Worm (Caenorhabditis elegans): ENCODE data around the gene chk-2.

chk-2 gene

ce11 chrV:19915973-19916605 lies at the start of gene chk-2, which contains the start of gene Y60A3A.19:
chk-2 (minus strand) TSS chrV:19916023.
Y60A3A.19 (plus strand) TSS chrV:19916555.
- TF ChIP-seq C06A6.2 (GFP tag; conservative IDR thresholded peaks at IDR 0.05), result no peak
- 0 out of 2 replicates have a peak, but pooled peaks have one; percentile 7 for TF ChIP-seq rcor-1 (GFP tag; IDR thresholded peaks at IDR 0.05)
- TF ChIP-seq lin-54 (GFP tag; optimal IDR thresholded peaks at IDR 0.05), result peak; percentile 21
- no peak for TF ChIP-seq F57C9.4 (tag; optimal IDR thresholded peaks at IDR 0.05)
- TF ChIP-seq B0336.3 (GFP tag; IDR thresholded peaks at IDR 0.05), result no peak
- no peak for TF ChIP-seq Y95B8A.8 (GFP tag; IDR thresholded peaks at IDR 0.05)
- peak; percentile 89 for TF ChIP-seq F33H1.4 (GFP tag; IDR thresholded peaks at IDR 0.05)
- TF ChIP-seq nhr-80 (tag; optimal IDR thresholded peaks at IDR 0.05), result no peak
- TF ChIP-seq rpc-1 (optimal IDR thresholded peaks at IDR 0.05), result no peak
- no peak for TF ChIP-seq rpc-1 (tag; optimal IDR thresholded peaks at IDR 0.05)
- no peak for TF ChIP-seq nfya-2 (GFP tag; IDR thresholded peaks at IDR 0.05)
- no peak for TF ChIP-seq cebp-2 (GFP tag; IDR thresholded peaks at IDR 0.05)
- TF ChIP-seq let-607 (tag; optimal IDR thresholded peaks at IDR 0.05), result no peak
- no peak for TF ChIP-seq pbrm-1 (GFP tag; IDR thresholded peaks at IDR 0.05)
- TF ChIP-seq aptf-2 (GFP tag; conservative IDR thresholded peaks at IDR 0.05), result no peak
- TF ChIP-seq hlh-26 (GFP tag; conservative IDR thresholded peaks at IDR 0.05), result no peak
- no peak for TF ChIP-seq him-1 (tag; optimal IDR thresholded peaks at IDR 0.05)
- TF ChIP-seq madf-8 (GFP tag; conservative IDR thresholded peaks at IDR 0.05), result peak; percentile 44; the same call in 1 of the 2 replicates
- TF ChIP-seq D2030.7 (GFP tag; IDR thresholded peaks at IDR 0.05), result peak; percentile 68; the same call in 1 of the 2 replicates
- TF ChIP-seq F22D6.2 (tag; optimal IDR thresholded peaks at IDR 0.05), result no peak
- no peak for TF ChIP-seq let-526 (GFP tag; IDR thresholded peaks at IDR 0.05)
- TF ChIP-seq ceh-58 (GFP tag; IDR thresholded peaks at IDR 0.05), result no peak
- peak; percentile 89 for TF ChIP-seq madf-6 (GFP tag; IDR thresholded peaks at IDR 0.05)
- 0 out of 2 replicates have a peak, but pooled peaks have one; percentile 16 for TF ChIP-seq hsf-1 (GFP tag; IDR thresholded peaks at IDR 0.05)
- peak; percentile 90 for TF ChIP-seq xnd-1 (tag; optimal IDR thresholded peaks at IDR 0.05)
- TF ChIP-seq unc-62 (GFP tag; optimal IDR thresholded peaks at IDR 0.05), result no peak
- TF ChIP-seq T26A5.8 (tag; optimal IDR thresholded peaks at IDR 0.05), result no peak
- no peak for TF ChIP-seq lag-1 (GFP tag; IDR thresholded peaks at IDR 0.05)
- TF ChIP-seq akir-1 (GFP tag; optimal IDR thresholded peaks at IDR 0.05), result no peak
- no peak for TF ChIP-seq Y53G8AR.9 (GFP tag; conservative IDR thresholded peaks at IDR 0.05)
- TF ChIP-seq pha-4 (tag; optimal IDR thresholded peaks at IDR 0.05), result no peak
- no peak for TF ChIP-seq lsy-27 (tag; optimal IDR thresholded peaks at IDR 0.05; ENCODE audit: borderline replicate concordance, insufficient read depth)
- TF ChIP-seq ceh-27 (GFP tag; optimal IDR thresholded peaks at IDR 0.05), result no peak
- no peak for TF ChIP-seq C17E4.6 (GFP tag; IDR thresholded peaks at IDR 0.05)
- no peak for TF ChIP-seq ceh-100 (GFP tag; IDR thresholded peaks at IDR 0.05)
- TF ChIP-seq ztf-22 (GFP tag; optimal IDR thresholded peaks at IDR 0.05), result no peak
- no peak for TF ChIP-seq ama-1 (optimal IDR thresholded peaks at IDR 0.05)
- TF ChIP-seq ama-1 (GFP tag; optimal IDR thresholded peaks at IDR 0.05), result no peak
- no peak for TF ChIP-seq Y67H2A.10 (GFP tag; conservative IDR thresholded peaks at IDR 0.05)
- TF ChIP-seq F37B4.10 (GFP tag; IDR thresholded peaks at IDR 0.05), result no peak
- TF ChIP-seq T07F8.4 (tag; optimal IDR thresholded peaks at IDR 0.05), result no peak
- no peak for TF ChIP-seq F57A8.1 (GFP tag; optimal IDR thresholded peaks at IDR 0.05)
- TF ChIP-seq lin-40 (tag; optimal IDR thresholded peaks at IDR 0.05), result no peak
- no peak for TF ChIP-seq unc-130 (GFP tag; optimal IDR thresholded peaks at IDR 0.05)
- peak; percentile 94 for TF ChIP-seq lsl-1 (GFP tag; optimal IDR thresholded peaks at IDR 0.05)
- peak; percentile 69 for TF ChIP-seq efl-1 (GFP tag; optimal IDR thresholded peaks at IDR 0.05)
- peak; percentile 31; the same call in 1 of the 2 replicates for TF ChIP-seq dox-1 (GFP tag; IDR thresholded peaks at IDR 0.05)
- peak; percentile 41; the same call in 1 of the 2 replicates for TF ChIP-seq ceh-91 (GFP tag; IDR thresholded peaks at IDR 0.05)
- TF ChIP-seq hmg-20 (GFP tag; IDR thresholded peaks at IDR 0.05), result no peak

Measured in whole organism, young adult.